Fruit fly (Drosophila melanogaster) whole organism, prepupa: ENCODE results near the gene Mal-B1.

Experiments used
- Blimp-1 ChIP-seq: fragments of 200-800 bp; sonication (Bioruptor generic); optimal IDR thresholded peaks from 3 replicates; lab custom pipeline; 2017; ENCODE audit warnings: missing biosample characterization, missing genetic modification characterization, mild to moderate bottlenecking, moderate library complexity, missing genetic modification reagents
- CG10669 ChIP-seq: fragments of 200-800 bp; sonication (Bioruptor generic); optimal IDR thresholded peaks from 3 replicates; lab custom pipeline; 2018; ENCODE audit warnings: missing biosample characterization, mild to moderate bottlenecking, missing genetic modification characterization, moderate library complexity
- CG11294 ChIP-seq: fragments of 200-800 bp; sonication (Bioruptor generic); IDR thresholded peaks from 2 replicates; pipeline ENCODE4 v1.3.6; 2022; ENCODE audit warnings: missing biosample characterization, missing genetic modification characterization
- CG11902 ChIP-seq: fragments of 200-800 bp; sonication (Bioruptor generic); optimal IDR thresholded peaks from 3 replicates; lab custom pipeline; 2016; ENCODE audit warnings: missing biosample characterization, missing genetic modification characterization
- CG1621 ChIP-seq: fragments of 200-800 bp; sonication (Bioruptor generic); optimal IDR thresholded peaks from 3 replicates; lab custom pipeline; 2018; ENCODE audit warnings: missing biosample characterization, mild to moderate bottlenecking, missing genetic modification characterization
- CG3032 ChIP-seq: fragments of 200-800 bp; optimal IDR thresholded peaks from 2 replicates; lab custom pipeline; 2019; ENCODE audit warnings: missing biosample characterization, mild to moderate bottlenecking, missing genetic modification characterization, moderate library complexity
- CG31627 ChIP-seq: fragments of 200-800 bp; sonication (Bioruptor generic); optimal IDR thresholded peaks from 3 replicates; lab custom pipeline; 2016; ENCODE audit warnings: missing biosample characterization, missing genetic modification characterization
- CG32006 ChIP-seq: fragments of 200-800 bp; sonication (Bioruptor generic); optimal IDR thresholded peaks from 3 replicates; lab custom pipeline; 2017; ENCODE audit warnings: missing biosample characterization, mild to moderate bottlenecking, missing genetic modification characterization
- CG34406 ChIP-seq: fragments of 200-800 bp; sonication (Bioruptor generic); optimal IDR thresholded peaks from 3 replicates; lab custom pipeline; 2016; ENCODE audit warnings: missing biosample characterization, missing genetic modification characterization
- CG3919 ChIP-seq: fragments of 200-800 bp; sonication (Bioruptor generic); optimal IDR thresholded peaks from 3 replicates; lab custom pipeline; 2016; ENCODE audit warnings: missing biosample characterization, missing genetic modification characterization
- CG4318 ChIP-seq: fragments of 200-800 bp; sonication (Bioruptor generic); optimal IDR thresholded peaks from 3 replicates; lab custom pipeline; 2017; ENCODE audit warnings: missing biosample characterization, mild to moderate bottlenecking, missing genetic modification characterization
- CG6163 ChIP-seq: fragments of 200-800 bp; sonication (Bioruptor generic); IDR thresholded peaks from 3 replicates; pipeline ENCODE4 v1.3.6; 2022; ENCODE audit warnings: missing biosample characterization, missing genetic modification characterization
- CG6276 ChIP-seq: fragments of 200-800 bp; sonication (Bioruptor generic); optimal IDR thresholded peaks from 2 replicates; lab custom pipeline; 2017; ENCODE audit warnings: missing biosample characterization, mild to moderate bottlenecking, missing genetic modification characterization
- CG6792 ChIP-seq: fragments of 200-800 bp; sonication (Bioruptor generic); optimal IDR thresholded peaks from 3 replicates; lab custom pipeline; 2016; ENCODE audit warnings: missing biosample characterization, missing genetic modification characterization
- CG6808 ChIP-seq: fragments of 200-800 bp; sonication (Bioruptor generic); optimal IDR thresholded peaks from 3 replicates; lab custom pipeline; 2017; ENCODE audit warnings: missing biosample characterization, missing genetic modification characterization, mild to moderate bottlenecking, moderate library complexity, missing genetic modification reagents
- CG6854 ChIP-seq: fragments of 200-800 bp; sonication (Bioruptor generic); optimal IDR thresholded peaks from 2 replicates; lab custom pipeline; 2017; ENCODE audit warnings: missing biosample characterization, mild to moderate bottlenecking, missing genetic modification characterization
- CG7368 ChIP-seq: fragments of 200-800 bp; sonication (Bioruptor generic); optimal IDR thresholded peaks from 3 replicates; lab custom pipeline; 2016; ENCODE audit warnings: missing biosample characterization, missing genetic modification characterization
- CG8119 ChIP-seq: fragments of 200-800 bp; sonication (Bioruptor generic); IDR thresholded peaks from 3 replicates; pipeline ENCODE4 v1.3.6; 2022; ENCODE audit warnings: missing biosample characterization, missing genetic modification characterization
- CG8319 ChIP-seq: fragments of 200-800 bp; sonication (Bioruptor generic); optimal IDR thresholded peaks from 3 replicates; lab custom pipeline; 2016; ENCODE audit warnings: missing biosample characterization, missing genetic modification characterization
- CG9139 ChIP-seq: fragments of 200-800 bp; sonication (Bioruptor generic); optimal IDR thresholded peaks from 3 replicates; lab custom pipeline; 2017; ENCODE audit warnings: missing biosample characterization, mild to moderate bottlenecking, missing genetic modification characterization
- Eip75B ChIP-seq: fragments of 200-800 bp; sonication (Bioruptor generic); optimal IDR thresholded peaks from 3 replicates; lab custom pipeline; 2016; ENCODE audit warnings: missing biosample characterization, missing genetic modification characterization
- Eip78C ChIP-seq: fragments of 200-800 bp; sonication (Bioruptor generic); peaks from one replicate; lab custom pipeline; 2016; ENCODE audit warnings: missing biosample characterization, missing genetic modification characterization
- Eip93F ChIP-seq: fragments of 200-800 bp; sonication (Bioruptor generic); optimal IDR thresholded peaks from 2 replicates; lab custom pipeline; 2016; ENCODE audit warnings: missing biosample characterization, mild to moderate bottlenecking, missing genetic modification characterization
- Ets21C ChIP-seq: fragments of 200-800 bp; sonication (Bioruptor generic); optimal IDR thresholded peaks from 3 replicates; lab custom pipeline; 2016; ENCODE audit warnings: missing biosample characterization, missing genetic modification characterization
- Ets96B ChIP-seq: fragments of 200-800 bp; optimal IDR thresholded peaks from 2 replicates; lab custom pipeline; 2019; ENCODE audit warnings: missing biosample characterization, mild to moderate bottlenecking, missing genetic modification characterization, moderate library complexity
- Gug ChIP-seq: fragments of 200-800 bp; sonication (Bioruptor generic); IDR thresholded peaks from 2 replicates; pipeline ENCODE4 v1.3.6; 2022; ENCODE audit warnings: missing biosample characterization, missing genetic modification characterization
- Hr38 ChIP-seq: sonication (Bioruptor generic); optimal IDR thresholded peaks from 2 replicates; lab custom pipeline; 2016; ENCODE audit warnings: missing biosample characterization, missing genetic modification characterization
- Hr4 ChIP-seq: fragments of 200-800 bp; sonication (Bioruptor generic); optimal IDR thresholded peaks from 3 replicates; lab custom pipeline; 2016; ENCODE audit warnings: missing biosample characterization, missing genetic modification characterization
- Lpt ChIP-seq: fragments of 200-800 bp; sonication (Bioruptor generic); optimal IDR thresholded peaks from 3 replicates; lab custom pipeline; 2016; ENCODE audit warnings: missing biosample characterization, missing genetic modification characterization
- Met ChIP-seq: fragments of 200-800 bp; sonication (Bioruptor generic); optimal IDR thresholded peaks from 3 replicates; lab custom pipeline; 2016; ENCODE audit warnings: missing biosample characterization, missing genetic modification characterization
- OdsH ChIP-seq: fragments of 200-800 bp; sonication (Bioruptor generic); optimal IDR thresholded peaks from 3 replicates; lab custom pipeline; 2016; ENCODE audit warnings: missing biosample characterization, missing genetic modification characterization
- Smox ChIP-seq: fragments of 200-800 bp; sonication (Bioruptor generic); optimal IDR thresholded peaks from 3 replicates; lab custom pipeline; 2016; ENCODE audit warnings: missing biosample characterization, missing genetic modification characterization
- Sox102F ChIP-seq: fragments of 200-800 bp; sonication (Bioruptor generic); optimal IDR thresholded peaks from 2 replicates; lab custom pipeline; 2016; ENCODE audit warnings: missing biosample characterization, mild to moderate bottlenecking, missing genetic modification characterization
- Sox15 ChIP-seq: fragments of 200-800 bp; sonication (Bioruptor generic); optimal IDR thresholded peaks from 3 replicates; lab custom pipeline; 2016; ENCODE audit warnings: missing biosample characterization, missing genetic modification characterization
- achi ChIP-seq: fragments of 200-800 bp; sonication (Bioruptor generic); optimal IDR thresholded peaks from 3 replicates; lab custom pipeline; 2016; ENCODE audit warnings: missing biosample characterization, missing genetic modification characterization
- acj6 ChIP-seq: fragments of 200-800 bp; sonication (Bioruptor generic); optimal IDR thresholded peaks from 3 replicates; lab custom pipeline; 2016; ENCODE audit warnings: missing biosample characterization, missing genetic modification characterization
- cyc ChIP-seq: fragments of 200-800 bp; sonication (Bioruptor generic); optimal IDR thresholded peaks from 3 replicates; lab custom pipeline; 2016; ENCODE audit warnings: missing biosample characterization, missing genetic modification characterization
- dac ChIP-seq: fragments of 200-800 bp; sonication (Bioruptor generic); optimal IDR thresholded peaks from 2 replicates; lab custom pipeline; 2017; ENCODE audit warnings: missing biosample characterization, mild to moderate bottlenecking, missing genetic modification characterization
- dsx ChIP-seq: fragments of 200-800 bp; optimal IDR thresholded peaks from 3 replicates; lab custom pipeline; 2019; ENCODE audit warnings: missing biosample characterization, mild to moderate bottlenecking, missing genetic modification characterization, moderate library complexity; ENCODE audit not compliant: poor library complexity, severe bottlenecking
- eg ChIP-seq: fragments of 200-800 bp; sonication (Bioruptor generic); IDR thresholded peaks from 3 replicates; pipeline ENCODE4 v1.3.6; 2022; ENCODE audit warnings: missing biosample characterization, missing genetic modification characterization
- esn ChIP-seq: fragments of 200-800 bp; sonication (Bioruptor generic); optimal IDR thresholded peaks from 2 replicates; lab custom pipeline; 2016; ENCODE audit warnings: missing biosample characterization, mild to moderate bottlenecking, missing genetic modification characterization, moderate library complexity
- fd59A ChIP-seq: fragments of 200-800 bp; sonication (Bioruptor generic); optimal IDR thresholded peaks from 2 replicates; lab custom pipeline; 2017; ENCODE audit warnings: missing biosample characterization, mild to moderate bottlenecking, missing genetic modification characterization, missing genetic modification reagents
- fd85E ChIP-seq: fragments of 200-800 bp; sonication (Bioruptor generic); optimal IDR thresholded peaks from 3 replicates; lab custom pipeline; 2016; ENCODE audit warnings: missing biosample characterization, missing genetic modification characterization
- fkh ChIP-seq: fragments of 200-800 bp; sonication (Bioruptor generic); optimal IDR thresholded peaks from 3 replicates; lab custom pipeline; 2017; ENCODE audit warnings: missing biosample characterization, mild to moderate bottlenecking, missing genetic modification characterization, moderate library complexity
- lz ChIP-seq: fragments of 200-800 bp; sonication (Bioruptor generic); optimal IDR thresholded peaks from 3 replicates; lab custom pipeline; 2016; ENCODE audit warnings: missing biosample characterization, missing genetic modification characterization
- net ChIP-seq: fragments of 200-800 bp; sonication (Bioruptor generic); optimal IDR thresholded peaks from 3 replicates; lab custom pipeline; 2016; ENCODE audit warnings: missing biosample characterization, missing genetic modification characterization
- pdm3 ChIP-seq: fragments of 200-800 bp; sonication (Bioruptor generic); optimal IDR thresholded peaks from 3 replicates; lab custom pipeline; 2016; ENCODE audit warnings: missing biosample characterization, missing genetic modification characterization
- spab ChIP-seq: fragments of 200-800 bp; sonication (Bioruptor generic); optimal IDR thresholded peaks from 2 replicates; lab custom pipeline; 2017; ENCODE audit warnings: missing biosample characterization, mild to moderate bottlenecking, missing genetic modification characterization, missing genetic modification reagents
- topi ChIP-seq: fragments of 200-800 bp; sonication (Bioruptor generic); optimal IDR thresholded peaks from 3 replicates; lab custom pipeline; 2016; ENCODE audit warnings: missing biosample characterization, missing genetic modification characterization
- vri ChIP-seq: fragments of 200-800 bp; sonication (Bioruptor generic); optimal IDR thresholded peaks from 3 replicates; lab custom pipeline; 2016; ENCODE audit warnings: missing biosample characterization, mild to moderate bottlenecking, missing genetic modification characterization

Gene Mal-B1

DNA sequence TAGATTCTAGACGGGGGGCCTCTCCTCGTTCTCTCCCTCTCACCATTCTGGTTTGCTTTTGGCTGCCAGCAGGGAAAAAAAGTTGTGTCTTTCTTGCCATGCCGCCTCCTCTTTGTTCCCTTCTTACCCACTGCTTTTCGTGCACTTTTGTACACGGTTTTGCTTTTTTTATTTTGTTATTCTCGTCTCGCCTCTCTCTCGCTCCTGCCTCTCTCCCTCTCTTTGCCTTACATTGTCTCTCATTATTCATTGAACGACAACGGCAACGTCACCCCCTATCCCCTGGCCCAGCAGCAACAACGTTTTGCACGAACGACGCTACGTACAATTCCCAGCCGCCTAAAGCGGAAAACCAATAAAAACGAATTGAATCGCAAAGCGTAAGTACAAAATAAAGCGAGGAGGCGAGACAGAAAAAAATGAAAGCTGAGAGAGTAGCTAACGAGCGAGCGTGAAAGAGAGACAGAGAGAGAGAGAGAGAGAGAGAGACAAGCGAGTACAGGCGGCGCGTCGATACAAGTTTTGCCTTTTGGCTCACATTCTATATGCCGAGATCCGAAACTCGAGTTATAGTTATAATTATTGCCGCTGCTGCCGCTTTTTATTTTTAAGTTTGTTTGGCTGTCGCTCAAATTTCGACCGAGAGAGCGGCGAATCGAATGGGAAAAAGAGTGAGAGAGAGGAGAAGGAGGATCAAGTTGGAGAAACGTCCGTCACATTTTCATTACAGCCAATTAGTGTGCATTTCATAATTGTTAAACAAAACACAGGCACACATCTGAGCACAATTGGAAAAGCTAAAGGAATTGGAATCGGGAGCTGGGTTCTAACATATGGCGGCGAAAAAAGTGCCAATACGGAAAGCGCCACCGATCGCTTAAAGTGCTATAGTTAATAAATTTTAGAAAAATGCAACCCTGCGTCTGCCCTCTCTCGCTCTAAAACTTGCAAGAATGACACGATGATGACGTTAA, 40.0 kb upstream of the Mal-B1 start:
- TF ChIP-seq CG6808 (GFP tag; lab: Kevin White, UChicago), result peak; percentile 84
- TF ChIP-seq Blimp-1 (GFP tag; lab: Kevin White, UChicago), result peak; percentile 56
- peak; percentile 99 for TF ChIP-seq dsx (GFP tag; lab: Kevin White, UChicago)
- peak; percentile 87 for TF ChIP-seq Eip78C
- peak; percentile 63 for TF ChIP-seq dac
- TF ChIP-seq CG31627 (GFP tag; lab: Kevin White, UChicago), result no peak
- peak; percentile 87 for TF ChIP-seq CG9139 (GFP tag; lab: Kevin White, UChicago)
- peak; percentile 58 for TF ChIP-seq Eip75B
- TF ChIP-seq pdm3, result peak; percentile 38
- TF ChIP-seq CG32006 (GFP tag; lab: Kevin White, UChicago), result peak; percentile 73
- TF ChIP-seq fkh (GFP tag; lab: Kevin White, UChicago), result peak; percentile 10
- peak; percentile 21 for TF ChIP-seq CG4318 (GFP tag; lab: Kevin White, UChicago)
- no peak for TF ChIP-seq Ets21C (GFP tag; lab: Kevin White, UChicago)
- TF ChIP-seq acj6 (GFP tag; lab: Kevin White, UChicago), result no peak
- TF ChIP-seq Lpt (GFP tag; lab: Kevin White, UChicago), result peak; percentile 93
- peak; percentile 82 for TF ChIP-seq spab
- TF ChIP-seq CG10669 (GFP tag; lab: Kevin White, UChicago), result peak; percentile 71
- peak; percentile 80 for TF ChIP-seq CG6276
- TF ChIP-seq cyc, result no peak
- TF ChIP-seq CG6854 (GFP tag; lab: Kevin White, UChicago), result peak; percentile 85
- TF ChIP-seq Eip93F (GFP tag; lab: Kevin White, UChicago), result peak; percentile 40
- no peak for TF ChIP-seq Hr4 (GFP tag; lab: Kevin White, UChicago)
- peak; percentile 55 for TF ChIP-seq fd59A (GFP tag; lab: Kevin White, UChicago)
- no peak for TF ChIP-seq topi (GFP tag; lab: Kevin White, UChicago)
- TF ChIP-seq net, result peak; percentile 76
- TF ChIP-seq Sox15 (GFP tag; lab: Kevin White, UChicago), result no peak
- TF ChIP-seq CG11294 (GFP tag; lab: Robert Waterston, UW), result peak; percentile 59
- peak; percentile 68 for TF ChIP-seq CG3032 (tag; lab: Kevin White, UChicago)
- peak; percentile 37 for TF ChIP-seq OdsH
- peak; percentile 85 for TF ChIP-seq CG1621 (tag; lab: Kevin White, UChicago)
- peak; percentile 95 for TF ChIP-seq CG6163
- peak; percentile 70 for TF ChIP-seq Sox102F (GFP tag; lab: Kevin White, UChicago)
- TF ChIP-seq Ets96B (tag; lab: Kevin White, UChicago), result peak; percentile 78
- peak; percentile 58 for TF ChIP-seq Smox (GFP tag; lab: Kevin White, UChicago)
- TF ChIP-seq CG11902, result no peak
- TF ChIP-seq achi (GFP tag; lab: Kevin White, UChicago), result peak; percentile 54
- TF ChIP-seq lz (GFP tag; lab: Kevin White, UChicago), result peak; percentile 4
- peak; percentile 33 for TF ChIP-seq Met (GFP tag; lab: Kevin White, UChicago)
- peak; percentile 52 for TF ChIP-seq CG7368 (GFP tag; lab: Kevin White, UChicago)
- TF ChIP-seq CG6792 (GFP tag; lab: Kevin White, UChicago), result peak; percentile 22
- TF ChIP-seq eg (GFP tag; lab: Robert Waterston, UW), result peak; percentile 87
- peak; percentile 44 for TF ChIP-seq CG34406 (GFP tag; lab: Kevin White, UChicago)
- peak; percentile 52 for TF ChIP-seq CG3919
- peak; percentile 81 for TF ChIP-seq vri (GFP tag; lab: Kevin White, UChicago)
- peak; percentile 12 for TF ChIP-seq fd85E (GFP tag; lab: Kevin White, UChicago)
- TF ChIP-seq CG8319, result no peak
- TF ChIP-seq CG8119 (GFP tag; lab: Robert Waterston, UW), result no peak; the same call in 1 of the 3 replicates
- peak; percentile 37 for TF ChIP-seq esn (GFP tag; lab: Kevin White, UChicago)
- TF ChIP-seq Gug (GFP tag; lab: Robert Waterston, UW), result peak; percentile 54
- no peak for TF ChIP-seq Hr38 (GFP tag; lab: Kevin White, UChicago)
